Fruit fly (Drosophila melanogaster) whole organism, wandering third instar larva: ENCODE results near the gene Dyro.

Source experiments
- Abd-B ChIP-seq: fragments of >200 bp; optimal IDR thresholded peaks from 2 replicates; lab custom pipeline; 2017; ENCODE audit warnings: missing biosample characterization, missing genetic modification characterization
- Dfd ChIP-seq: fragments of >200 bp; optimal IDR thresholded peaks from 2 replicates; lab custom pipeline; 2017; ENCODE audit warnings: missing biosample characterization, missing genetic modification characterization
- Hr78 ChIP-seq: fragments of >200 bp; optimal IDR thresholded peaks from 2 replicates; lab custom pipeline; 2017; ENCODE audit warnings: missing biosample characterization, missing genetic modification characterization
- Jra ChIP-seq: sonication (Bioruptor generic); optimal IDR thresholded peaks from 2 replicates; lab custom pipeline; 2016; ENCODE audit warnings: missing biosample characterization, missing genetic modification characterization
- Sp1 ChIP-seq: fragments of 200-800 bp; sonication (Bioruptor generic); optimal IDR thresholded peaks from 3 replicates; lab custom pipeline; 2019; ENCODE audit warnings: missing biosample characterization, mild to moderate bottlenecking, missing genetic modification characterization, moderate library complexity
- br ChIP-seq: fragments of 200-800 bp; sonication (Bioruptor generic); optimal IDR thresholded peaks from 2 replicates; lab custom pipeline; 2016; ENCODE audit warnings: missing biosample characterization, missing genetic modification characterization
- h ChIP-seq: fragments of 200-800 bp; sonication (Bioruptor generic); optimal IDR thresholded peaks from 3 replicates; lab custom pipeline; 2016; ENCODE audit warnings: missing biosample characterization, mild to moderate bottlenecking, missing genetic modification characterization
- psq ChIP-seq: fragments of 200-800 bp; sonication (Bioruptor generic); optimal IDR thresholded peaks from 3 replicates; lab custom pipeline; 2017; ENCODE audit warnings: missing biosample characterization, mild to moderate bottlenecking, missing genetic modification characterization, moderate library complexity

DNA sequence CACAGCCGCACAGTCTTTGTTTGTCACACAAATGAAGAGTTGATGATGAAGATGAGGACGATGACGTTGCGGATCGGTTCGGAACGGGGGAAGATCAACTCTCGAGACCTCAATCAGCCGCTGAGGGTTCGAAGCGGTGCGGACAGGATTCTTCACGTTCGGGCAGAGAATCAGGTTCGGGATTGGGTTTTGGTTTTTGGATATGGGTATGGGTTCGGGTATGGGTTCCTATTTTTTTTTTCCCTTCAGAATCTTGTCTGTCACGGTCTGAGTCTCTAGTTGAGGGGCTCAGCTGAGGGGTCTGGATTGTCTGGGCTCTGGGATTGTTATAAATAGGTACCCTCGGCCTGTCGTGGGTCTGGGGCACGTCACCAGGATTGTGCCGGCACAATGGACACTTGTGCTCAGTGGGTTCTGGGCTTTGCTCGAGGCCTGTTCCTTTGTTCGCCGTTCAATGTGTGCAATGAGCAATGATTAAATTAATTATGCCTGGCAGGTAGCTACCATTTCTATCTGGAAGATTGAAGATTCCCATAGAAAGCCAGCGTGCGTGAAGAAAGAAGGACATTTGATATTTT lies 48.0 kb upstream of the Dyro start:
- TF ChIP-seq Abd-B (GFP tag; lab: Kevin White, UChicago) (no peak), Hr78 (no peak), br (GFP tag; lab: Kevin White, UChicago) (no peak), Dfd (GFP tag; lab: Kevin White, UChicago) (no peak), Jra (GFP tag; lab: Kevin White, UChicago) (no peak), h (GFP tag; lab: Kevin White, UChicago) (no peak), psq (GFP tag; lab: Kevin White, UChicago) (no peak), Sp1 (GFP tag; lab: Kevin White, UChicago) (no peak)
